Fruit fly (Drosophila melanogaster): Measurements from ENCODE around the gene sala.

Gene sala

DNA sequence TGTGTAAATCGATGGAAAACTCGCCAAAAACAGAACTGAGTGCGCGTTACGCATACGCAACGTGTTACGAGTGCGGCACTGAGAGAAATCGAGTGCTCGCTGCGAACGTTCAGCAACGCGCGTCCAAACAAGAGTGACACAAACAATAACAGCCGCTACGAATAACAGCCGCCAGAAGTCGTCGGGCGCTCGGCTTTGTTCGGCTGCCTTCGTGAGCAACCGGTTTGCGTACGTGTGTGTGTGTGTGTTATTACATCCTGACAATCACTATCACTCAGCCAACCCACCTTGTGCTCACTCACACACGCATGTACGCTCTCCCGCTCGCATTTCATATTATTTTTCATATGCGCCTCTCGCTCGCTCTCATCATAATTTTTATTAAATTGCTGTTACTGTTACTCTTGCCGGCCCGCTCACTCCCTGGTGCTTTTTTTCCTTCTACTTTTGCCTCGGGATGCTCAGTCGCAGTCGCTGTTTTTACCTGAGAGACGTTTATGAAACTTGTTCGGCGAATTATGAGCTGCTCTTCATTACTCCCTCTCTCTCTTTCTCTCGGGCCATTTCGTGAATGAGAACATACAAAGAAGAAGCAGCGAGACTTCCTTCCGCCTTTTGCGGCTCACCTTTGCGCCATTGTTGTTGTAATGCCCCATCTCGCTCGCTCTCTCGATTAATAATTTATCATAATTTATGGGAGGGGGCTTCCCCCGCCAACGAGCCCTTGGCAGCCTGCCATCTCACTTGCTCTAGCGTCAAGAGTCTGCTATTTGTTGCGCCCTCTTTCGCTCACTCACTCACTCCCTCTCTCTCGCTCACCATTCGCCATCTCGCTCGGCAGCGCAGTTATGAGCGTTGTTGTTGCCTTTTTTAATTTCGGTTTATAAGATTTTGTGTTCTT is 38.8 kb upstream of the sala start, which contains the start of gene salm (continued):
- TF ChIP-seq peb (GFP tag; IDR thresholded peaks at IDR 0.05) (no peak), bcd (GFP tag; optimal IDR thresholded peaks at IDR 0.05) (no peak), CG4617 (GFP tag; optimal IDR thresholded peaks at IDR 0.05; ENCODE audit: borderline replicate concordance) (no peak), ranshi (GFP tag; IDR thresholded peaks at IDR 0.05) (no peak), en (GFP tag; optimal IDR thresholded peaks at IDR 0.05) (no peak), CG8944 (GFP tag; optimal IDR thresholded peaks at IDR 0.05) (no peak), run (tag; optimal IDR thresholded peaks at IDR 0.05) (no peak), pfk (GFP tag; optimal IDR thresholded peaks at IDR 0.05) (no peak), CG10209 (GFP tag; optimal IDR thresholded peaks at IDR 0.05) (no peak), cwo (GFP tag; optimal IDR thresholded peaks at IDR 0.05) (no peak), CG1603 (tag; optimal IDR thresholded peaks at IDR 0.05) (peak; percentile 14), CG1832 (GFP tag; optimal IDR thresholded peaks at IDR 0.05) (peak; percentile 98), hth (optimal IDR thresholded peaks at IDR 0.05) (no peak), CG14965 (GFP tag; optimal IDR thresholded peaks at IDR 0.05; ENCODE audit: borderline replicate concordance) (no peak), ci (GFP tag; IDR thresholded peaks at IDR 0.05) (no peak), pita (GFP tag; optimal IDR thresholded peaks at IDR 0.05) (no peak), otp (GFP tag; IDR thresholded peaks at IDR 0.05) (0 out of 3 replicates have a peak, but pooled peaks have one; percentile 51), pho (GFP tag; optimal IDR thresholded peaks at IDR 0.05) (no peak), CG8765 (GFP tag; IDR thresholded peaks at IDR 0.05) (no peak), chif (GFP tag; optimal IDR thresholded peaks at IDR 0.05) (no peak), Meics (GFP tag; optimal IDR thresholded peaks at IDR 0.05) (no peak), fd102C (GFP tag; optimal IDR thresholded peaks at IDR 0.05) (no peak), Stat92E (GFP tag; optimal IDR thresholded peaks at IDR 0.05) (no peak), tin (GFP tag; optimal IDR thresholded peaks at IDR 0.05) (peak; percentile 2)

DNA sequence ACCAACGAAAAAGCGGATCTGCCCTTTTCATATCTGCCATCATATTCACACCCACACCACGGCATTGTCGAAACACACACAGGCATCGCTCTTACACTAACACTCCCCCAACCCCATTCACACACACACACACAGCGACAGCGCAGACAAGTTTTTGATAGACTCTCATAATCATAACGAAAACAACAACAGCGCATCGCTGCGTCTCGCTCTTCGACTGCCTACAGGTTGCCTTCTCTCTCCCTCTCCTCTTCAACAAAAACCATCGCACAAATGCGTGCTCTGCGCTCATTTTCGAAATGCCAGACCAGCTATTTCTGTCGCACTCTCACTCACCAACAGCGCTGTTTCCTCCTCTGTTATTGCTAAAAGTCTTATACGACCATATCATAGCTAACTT is 36.9 kb upstream of the sala start:
- TF ChIP-seq nerfin-1 (tag; optimal IDR thresholded peaks at IDR 0.05) (peak; percentile 22), sna (GFP tag; IDR thresholded peaks at IDR 0.05; ENCODE audit: partially characterized antibody) (peak; percentile 42; the same call in 1 of the 2 replicates), Jarid2 (GFP tag; optimal IDR thresholded peaks at IDR 0.05) (peak; percentile 83), Abd-B (GFP tag; optimal IDR thresholded peaks at IDR 0.05) (peak; percentile 47), mirr (GFP tag; optimal IDR thresholded peaks at IDR 0.05) (peak; percentile 56), Dek (tag; optimal IDR thresholded peaks at IDR 0.05) (no peak), toy (GFP tag; IDR thresholded peaks at IDR 0.05) (no peak), MBD-R2 (GFP tag; IDR thresholded peaks at IDR 0.05) (peak; percentile 29; the same call in 1 of the 2 replicates), fd64A (GFP tag; optimal IDR thresholded peaks at IDR 0.05) (no peak), CG7786 (GFP tag; optimal IDR thresholded peaks at IDR 0.05) (no peak), CG12769 (tag; optimal IDR thresholded peaks at IDR 0.05) (peak; percentile 46), kni (GFP tag; optimal IDR thresholded peaks at IDR 0.05) (peak; percentile 88), Med (GFP tag) (peak; percentile 71), Deaf1 (tag; optimal IDR thresholded peaks at IDR 0.05) (peak; percentile 97), chn (GFP tag; optimal IDR thresholded peaks at IDR 0.05) (no peak), Kr (GFP tag; optimal IDR thresholded peaks at IDR 0.05) (peak; percentile 53), salm (tag; optimal IDR thresholded peaks at IDR 0.05) (peak; percentile 94), CG17829 (tag; optimal IDR thresholded peaks at IDR 0.05) (peak; percentile 8), CG9817 (tag; optimal IDR thresholded peaks at IDR 0.05) (no peak), ash1 (GFP tag; optimal IDR thresholded peaks at IDR 0.05) (peak; percentile 16), Myb (GFP tag; optimal IDR thresholded peaks at IDR 0.05) (no peak), CG15479 (GFP tag; optimal IDR thresholded peaks at IDR 0.05) (peak; percentile 55), CG18619 (GFP tag; optimal IDR thresholded peaks at IDR 0.05) (no peak), zf30C (GFP tag; optimal IDR thresholded peaks at IDR 0.05) (peak; percentile 13), cg (GFP tag; optimal IDR thresholded peaks at IDR 0.05) (peak; percentile 99)
